Worm (Caenorhabditis elegans) whole organism, L4/young adult: ENCODE results near the gene F09E5.8.

Source experiments
- W03F9.2 ChIP-seq: fragments of 150-350 bp; optimal IDR thresholded peaks from 2 replicates; lab custom pipeline; 2014; ENCODE audit warnings: missing biosample characterization, missing genetic modification characterization
- dao-5 ChIP-seq: sonication (generic microtip); optimal IDR thresholded peaks from 2 replicates; lab custom pipeline; 2016; ENCODE audit warnings: missing genotype, missing genetic modification characterization, moderate library complexity, missing compliant biosample characterization
- him-1 ChIP-seq: sonication (generic microtip); optimal IDR thresholded peaks from 2 replicates; lab custom pipeline; 2016; ENCODE audit warnings: missing genotype, missing genetic modification reagents, missing genetic modification characterization, missing compliant biosample characterization

- TF ChIP-seq him-1 (tag; lab: Kevin White, UChicago) (no peak), W03F9.2 (tag; lab: Kevin White, UChicago) (no peak), dao-5 (tag; lab: Kevin White, UChicago) (no peak)
Measured at ce11 chrII:5332345-5333124, 17.9 kb upstream of the F09E5.8 start.
